Fruit fly (Drosophila melanogaster) whole organism, wandering third instar larva: ENCODE data around the gene CG5611.
A peak's percentile ranks its signal among the peaks of the same experiment; 100 is the strongest.

Experiments
- Abd-B ChIP-seq: fragments of >200 bp; optimal IDR thresholded peaks from 2 replicates; lab custom pipeline; 2017; ENCODE audit warnings: missing biosample characterization, missing genetic modification characterization
- CG32264 ChIP-seq: fragments of 200-800 bp; sonication (Bioruptor generic); optimal IDR thresholded peaks from 2 replicates; lab custom pipeline; 2016; ENCODE audit warnings: missing biosample characterization, missing genetic modification characterization
- CG9705 ChIP-seq: fragments of 200-800 bp; sonication (Bioruptor generic); optimal IDR thresholded peaks from 2 replicates; lab custom pipeline; 2018; ENCODE audit warnings: missing biosample characterization, mild to moderate bottlenecking, missing genetic modification characterization
- CrebA ChIP-seq: fragments of 200-800 bp; sonication (Bioruptor generic); optimal IDR thresholded peaks from 2 replicates; lab custom pipeline; 2016; ENCODE audit warnings: missing biosample characterization, mild to moderate bottlenecking, missing genetic modification characterization, borderline replicate concordance
- Dfd ChIP-seq: fragments of >200 bp; optimal IDR thresholded peaks from 2 replicates; lab custom pipeline; 2017; ENCODE audit warnings: missing biosample characterization, missing genetic modification characterization
- Dif ChIP-seq: fragments of 200-275, 200-300 bp; sonication (Bioruptor generic); optimal IDR thresholded peaks from 2 replicates; lab custom pipeline; 2018; ENCODE audit warnings: missing biosample characterization, missing genetic modification characterization; ENCODE audit not compliant: partially characterized antibody
- GATAd ChIP-seq: sonication (Bioruptor generic); optimal IDR thresholded peaks from 2 replicates; lab custom pipeline; 2016; ENCODE audit warnings: missing biosample characterization, missing genetic modification characterization
- HLH106 ChIP-seq: fragments of 200-800 bp; optimal IDR thresholded peaks from 3 replicates; lab custom pipeline; 2019; ENCODE audit warnings: missing biosample characterization, mild to moderate bottlenecking, missing genetic modification characterization, moderate library complexity
- Hnf4 ChIP-seq: fragments of 200-800 bp; sonication (Bioruptor generic); optimal IDR thresholded peaks from 2 replicates; lab custom pipeline; 2016; ENCODE audit warnings: missing biosample characterization, mild to moderate bottlenecking, missing genetic modification characterization
- Hr78 ChIP-seq: fragments of >200 bp; optimal IDR thresholded peaks from 2 replicates; lab custom pipeline; 2017; ENCODE audit warnings: missing biosample characterization, missing genetic modification characterization
- Hr83 ChIP-seq: fragments of 200-300 bp; sonication (Bioruptor generic); optimal IDR thresholded peaks from 2 replicates; lab custom pipeline; 2016; ENCODE audit warnings: missing biosample characterization, mild to moderate bottlenecking, missing genetic modification characterization, moderate library complexity; ENCODE audit not compliant: poor library complexity, severe bottlenecking
- Jra ChIP-seq: sonication (Bioruptor generic); optimal IDR thresholded peaks from 2 replicates; lab custom pipeline; 2016; ENCODE audit warnings: missing biosample characterization, missing genetic modification characterization
- Mio ChIP-seq: sonication (Bioruptor generic); optimal IDR thresholded peaks from 2 replicates; lab custom pipeline; 2016; ENCODE audit warnings: missing biosample characterization, missing genetic modification characterization
- Myc ChIP-seq: fragments of >200 bp; optimal IDR thresholded peaks from 2 replicates; lab custom pipeline; 2017
- N ChIP-seq: fragments of >200 bp; optimal IDR thresholded peaks from 2 replicates; lab custom pipeline; 2018; ENCODE audit warnings: missing biosample characterization, missing external identifiers, missing genetic modification characterization
- OdsH ChIP-seq: fragments of 200-800 bp; sonication (Bioruptor generic); optimal IDR thresholded peaks from 2 replicates; lab custom pipeline; 2016; ENCODE audit warnings: missing biosample characterization, mild to moderate bottlenecking, missing genetic modification characterization
- Rel ChIP-seq, 2 experiments: fragments of 200-800 bp; sonication (Bioruptor generic) in 1 of 2; optimal IDR thresholded peaks; 2 replicates in 1 of 2; 3 replicates in 1 of 2; lab custom pipeline; 2016 to 2019; ENCODE audit warnings: mild to moderate bottlenecking in 2 of 2, missing biosample characterization in 2 of 2, missing genetic modification characterization in 2 of 2, moderate library complexity in 1 of 2
- Sp1 ChIP-seq: fragments of 200-800 bp; sonication (Bioruptor generic); optimal IDR thresholded peaks from 3 replicates; lab custom pipeline; 2019; ENCODE audit warnings: missing biosample characterization, mild to moderate bottlenecking, missing genetic modification characterization, moderate library complexity
- Vsx2 ChIP-seq: fragments of 200-300, 225-300 bp; sonication (Bioruptor generic); optimal IDR thresholded peaks from 2 replicates; lab custom pipeline; 2018; ENCODE audit warnings: missing biosample characterization, missing genetic modification characterization; ENCODE audit not compliant: partially characterized antibody
- br ChIP-seq: fragments of 200-800 bp; sonication (Bioruptor generic); optimal IDR thresholded peaks from 2 replicates; lab custom pipeline; 2016; ENCODE audit warnings: missing biosample characterization, missing genetic modification characterization
- brk ChIP-seq: fragments of 200-800 bp; sonication (Bioruptor generic); optimal IDR thresholded peaks from 2 replicates; lab custom pipeline; 2016; ENCODE audit warnings: missing biosample characterization, mild to moderate bottlenecking, missing genetic modification characterization
- dl ChIP-seq, 2 experiments: fragments of 175-275, 200-275 bp in 1 of 2; fragments of 200-275 bp in 1 of 2; sonication (Bioruptor generic); optimal IDR thresholded peaks; lab custom pipeline; 2018; ENCODE audit warnings: mild to moderate bottlenecking in 2 of 2, missing biosample characterization in 2 of 2, missing genetic modification characterization in 2 of 2, moderate library complexity in 2 of 2; ENCODE audit not compliant: partially characterized antibody in 2 of 2, insufficient read depth in 1 of 2
- dmrt93B ChIP-seq: fragments of 200-800 bp; sonication (Bioruptor generic); optimal IDR thresholded peaks from 2 replicates; lab custom pipeline; 2018; ENCODE audit warnings: missing biosample characterization, mild to moderate bottlenecking, missing genetic modification characterization
- dsf ChIP-seq: sonication (Bioruptor generic); optimal IDR thresholded peaks from 2 replicates; lab custom pipeline; 2016; ENCODE audit warnings: missing biosample characterization, missing genetic modification characterization, borderline replicate concordance
- ey ChIP-seq: fragments of 200-800 bp; sonication (Bioruptor generic); optimal IDR thresholded peaks from 2 replicates; lab custom pipeline; 2016; ENCODE audit warnings: missing biosample characterization, missing genetic modification characterization
- foxo ChIP-seq, 2 experiments: fragments of 200-800 bp; sonication (Bioruptor generic); optimal IDR thresholded peaks; 2 replicates in 1 of 2; 3 replicates in 1 of 2; lab custom pipeline; 2016 to 2017; ENCODE audit warnings: missing biosample characterization in 2 of 2, missing genetic modification characterization in 2 of 2
- fru ChIP-seq: fragments of 200-800 bp; sonication (Bioruptor generic); optimal IDR thresholded peaks from 3 replicates; lab custom pipeline; 2016; ENCODE audit warnings: missing biosample characterization, mild to moderate bottlenecking, missing genetic modification characterization
- h ChIP-seq: fragments of 200-800 bp; sonication (Bioruptor generic); optimal IDR thresholded peaks from 3 replicates; lab custom pipeline; 2016; ENCODE audit warnings: missing biosample characterization, mild to moderate bottlenecking, missing genetic modification characterization
- jim ChIP-seq: fragments of 175-275, 200-325 bp; sonication (Bioruptor generic); optimal IDR thresholded peaks from 2 replicates; lab custom pipeline; 2016; ENCODE audit warnings: missing biosample characterization, mild to moderate bottlenecking, missing genetic modification characterization
- lola ChIP-seq: fragments of >200 bp; optimal IDR thresholded peaks from 2 replicates; lab custom pipeline; 2017; ENCODE audit warnings: missing biosample characterization, missing genetic modification characterization
- pan ChIP-seq: fragments of >200 bp; optimal IDR thresholded peaks from 2 replicates; lab custom pipeline; 2017
- psq ChIP-seq: fragments of 200-800 bp; sonication (Bioruptor generic); optimal IDR thresholded peaks from 3 replicates; lab custom pipeline; 2017; ENCODE audit warnings: missing biosample characterization, mild to moderate bottlenecking, missing genetic modification characterization, moderate library complexity
- rgr ChIP-seq: fragments of 200-800 bp; sonication (Bioruptor generic); optimal IDR thresholded peaks from 3 replicates; lab custom pipeline; 2016; ENCODE audit warnings: missing biosample characterization, mild to moderate bottlenecking, missing genetic modification characterization
- sage ChIP-seq: fragments of 200-800 bp; sonication (Bioruptor generic); optimal IDR thresholded peaks from 2 replicates; lab custom pipeline; 2016; ENCODE audit warnings: missing biosample characterization, mild to moderate bottlenecking, missing genetic modification characterization
- sv ChIP-seq: fragments of 200-800 bp; sonication (Bioruptor generic); optimal IDR thresholded peaks from 3 replicates; lab custom pipeline; 2016; ENCODE audit warnings: missing biosample characterization, missing genetic modification characterization
- tai ChIP-seq: sonication (Bioruptor generic); optimal IDR thresholded peaks from 2 replicates; lab custom pipeline; 2016; ENCODE audit warnings: missing biosample characterization, missing genetic modification characterization
- usp ChIP-seq: fragments of >200 bp; optimal IDR thresholded peaks from 2 replicates; lab custom pipeline; 2017; ENCODE audit warnings: missing biosample characterization, missing genetic modification characterization
- woc ChIP-seq: sonication (Bioruptor generic); optimal IDR thresholded peaks from 2 replicates; lab custom pipeline; 2016; ENCODE audit warnings: missing biosample characterization, mild to moderate bottlenecking, missing genetic modification characterization

Gene CG5611

DNA sequence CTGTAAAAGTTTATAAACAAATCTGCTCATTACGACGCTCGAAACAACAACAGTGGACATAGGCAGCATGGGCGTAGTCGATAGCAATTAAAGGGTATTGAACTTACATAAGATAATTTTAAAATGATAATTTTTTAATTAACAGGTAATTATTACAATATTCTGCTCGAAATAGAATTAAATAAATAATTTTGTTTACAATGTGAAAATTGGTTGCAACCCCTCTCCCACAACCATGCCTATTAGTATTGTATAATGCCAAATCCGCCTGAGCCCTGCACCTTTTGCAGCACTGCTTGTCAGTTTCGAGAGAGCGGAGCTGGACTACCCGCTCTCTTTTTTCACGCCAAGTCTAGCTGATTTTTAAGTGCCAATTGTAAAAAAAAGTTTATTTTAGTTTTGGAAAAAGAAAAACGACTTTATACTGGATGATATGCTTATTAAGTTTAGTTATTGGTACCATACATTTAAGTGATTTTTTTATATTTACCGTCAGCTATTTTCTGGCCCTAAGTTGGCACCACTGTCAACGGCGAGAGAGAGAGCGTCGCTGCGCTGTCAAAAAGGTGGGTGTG, at the start of gene CG5611, which contains the start of gene Mtl:
TSS of gene CG5611 (minus strand) at position 51 of the 575 bp plus-strand sequence.
TSS of gene Mtl (plus strand) at position 403 of the 575 bp plus-strand sequence.
- TF ChIP-seq psq (GFP tag; lab: Kevin White, UChicago) (peak; percentile 99), OdsH (GFP tag; lab: Kevin White, UChicago) (peak; percentile 100), Jra (peak; percentile 98), dsf (peak; percentile 98), CG9705 (GFP tag; lab: Kevin White, UChicago) (peak; percentile 99), br (GFP tag; lab: Kevin White, UChicago) (peak; percentile 99), jim (GFP tag; lab: Kevin White, UChicago) (peak; percentile 94), rgr (GFP tag; lab: Kevin White, UChicago) (peak; percentile 100), foxo (GFP tag; optimal IDR thresholded peaks at IDR 0.05; lab: Kevin White, UChicago) (peak; percentile 65 to 100), Hnf4 (GFP tag; lab: Kevin White, UChicago) (peak; percentile 99), pan (lab: Kevin White, UChicago) (no peak), Hr78 (no peak), CrebA (GFP tag; lab: Kevin White, UChicago) (peak; percentile 95), woc (peak; percentile 97), Myc (lab: Kevin White, UChicago) (peak; percentile 96), dmrt93B (peak; percentile 100), sv (peak; percentile 100), Dfd (GFP tag; lab: Kevin White, UChicago) (peak; percentile 97), Sp1 (GFP tag; lab: Kevin White, UChicago) (peak; percentile 99), dl (GFP tag; optimal IDR thresholded peaks at IDR 0.05; lab: Kevin White, UChicago; ENCODE audit: insufficient read depth in 1 of 2, partially characterized antibody in 2 of 2) (no peak), Dif (GFP tag; lab: Kevin White, UChicago) (no peak), Vsx2 (GFP tag; lab: Kevin White, UChicago) (no peak), h (GFP tag; lab: Kevin White, UChicago) (peak; percentile 100), tai (peak; percentile 98), Rel (GFP tag; optimal IDR thresholded peaks at IDR 0.05; lab: Kevin White, UChicago) (peak; percentile 92), Rel (tag; optimal IDR thresholded peaks at IDR 0.05; lab: Kevin White, UChicago) (peak; percentile 93), N (GFP tag; lab: Kevin White, UChicago) (no peak), lola (no peak), usp (no peak), fru (GFP tag; lab: Kevin White, UChicago) (peak; percentile 99), Abd-B (GFP tag; lab: Kevin White, UChicago) (no peak), ey (peak; percentile 99), brk (GFP tag; lab: Kevin White, UChicago) (peak; percentile 99), Hr83 (peak; percentile 97), GATAd (GFP tag; lab: Kevin White, UChicago) (peak; percentile 98), CG32264 (peak; percentile 95), HLH106 (tag; lab: Kevin White, UChicago) (peak; percentile 100), sage (GFP tag; lab: Kevin White, UChicago) (peak; percentile 98), Mio (peak; percentile 93)
- TF ChIP-seq, all 38 proteins: peak for 29

DNA sequence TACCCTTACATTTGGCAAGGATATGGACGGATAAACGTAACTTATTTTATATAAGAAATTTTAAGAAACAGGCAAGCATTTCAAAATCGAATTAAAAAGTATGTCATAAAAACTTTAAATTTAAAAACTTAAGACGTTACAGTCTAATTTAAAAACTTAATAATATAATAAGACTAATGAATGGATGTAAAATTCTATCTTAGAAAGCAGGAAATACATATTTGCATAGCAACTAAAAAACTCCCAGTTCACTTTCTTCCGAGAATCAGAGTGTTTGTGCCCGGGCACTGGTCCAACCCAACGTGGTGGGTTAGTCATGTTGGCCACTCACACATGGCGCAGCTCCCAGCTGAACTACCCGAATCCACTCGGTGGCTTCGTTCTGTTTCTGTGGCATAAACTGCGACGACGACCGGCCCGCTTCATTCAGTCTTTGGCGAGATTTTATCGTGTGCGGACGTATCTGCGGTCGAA, 49.7 kb upstream of the CG5611 start, which contains the start of gene CG12880:
TSS of gene CG12880 (plus strand) at position 424 of the 474 bp plus-strand sequence.
- TF ChIP-seq Abd-B (GFP tag; lab: Kevin White, UChicago) (no peak), foxo (GFP tag; optimal IDR thresholded peaks at IDR 0.05; lab: Kevin White, UChicago) (peak in 1 of 2 experiments; percentile 30), h (GFP tag; lab: Kevin White, UChicago) (peak; percentile 28), tai (no peak), dl (GFP tag; optimal IDR thresholded peaks at IDR 0.05; lab: Kevin White, UChicago; ENCODE audit: insufficient read depth in 1 of 2, partially characterized antibody in 2 of 2) (no peak), OdsH (GFP tag; lab: Kevin White, UChicago) (peak; percentile 44), CG9705 (GFP tag; lab: Kevin White, UChicago) (no peak), Hr78 (no peak), woc (peak; percentile 84), HLH106 (tag; lab: Kevin White, UChicago) (peak; percentile 19), ey (peak; percentile 9), Myc (lab: Kevin White, UChicago) (no peak), Sp1 (GFP tag; lab: Kevin White, UChicago) (peak; percentile 32), brk (GFP tag; lab: Kevin White, UChicago) (no peak), GATAd (GFP tag; lab: Kevin White, UChicago) (no peak), Hnf4 (GFP tag; lab: Kevin White, UChicago) (no peak), Dfd (GFP tag; lab: Kevin White, UChicago) (no peak), Mio (no peak), psq (GFP tag; lab: Kevin White, UChicago) (peak; percentile 47), br (GFP tag; lab: Kevin White, UChicago) (no peak), dsf (no peak), pan (lab: Kevin White, UChicago) (no peak), rgr (GFP tag; lab: Kevin White, UChicago) (no peak), fru (GFP tag; lab: Kevin White, UChicago) (peak; percentile 31), CrebA (GFP tag; lab: Kevin White, UChicago) (no peak)
- TF ChIP-seq, all 38 proteins: peak for 9
